Worm (Caenorhabditis elegans) whole organism, L3 larva: ENCODE results near the gene F23F1.2.

Experiments used
- R02D3.7 ChIP-seq: fragments of 150-350 bp; optimal IDR thresholded peaks from 2 replicates; lab custom pipeline; 2014; ENCODE audit warnings: missing biosample characterization, missing genetic modification characterization
- aly-2 ChIP-seq: fragments of 150-350 bp; optimal IDR thresholded peaks from 2 replicates; lab custom pipeline; 2014; ENCODE audit warnings: missing biosample characterization, missing genetic modification characterization
- ama-1 ChIP-seq: fragments of 150-350 bp; optimal IDR thresholded peaks from 2 replicates; lab custom pipeline; 2018
- ceh-16 ChIP-seq: sonication (generic microtip); optimal IDR thresholded peaks from 2 replicates; lab custom pipeline; 2017; ENCODE audit warnings: missing biosample characterization, missing genetic modification characterization
- ceh-28 ChIP-seq: fragments of 150-350 bp; optimal IDR thresholded peaks from 2 replicates; lab custom pipeline; 2014; ENCODE audit warnings: missing biosample characterization, missing genetic modification reagents, missing genetic modification characterization
- ceh-82 ChIP-seq: fragments of 150-350 bp; optimal IDR thresholded peaks from 2 replicates; lab custom pipeline; 2014; ENCODE audit warnings: missing biosample characterization, missing genetic modification characterization
- ceh-9 ChIP-seq: sonication (generic microtip); optimal IDR thresholded peaks from 2 replicates; lab custom pipeline; 2018; ENCODE audit warnings: missing biosample characterization, missing genetic modification characterization
- daf-12 ChIP-seq: fragments of 150-350 bp; optimal IDR thresholded peaks from 2 replicates; lab custom pipeline; 2014; ENCODE audit warnings: missing biosample characterization, missing genetic modification reagents, missing genetic modification characterization
- egl-5 ChIP-seq: fragments of 150-350 bp; optimal IDR thresholded peaks from 2 replicates; lab custom pipeline; 2017; ENCODE audit warnings: missing biosample characterization, missing genetic modification reagents, missing genetic modification characterization, inconsistent platforms
- elt-1 ChIP-seq: fragments of 150-350 bp; optimal IDR thresholded peaks from 2 replicates; lab custom pipeline; 2014; ENCODE audit warnings: missing biosample characterization, missing genetic modification characterization
- fkh-10 ChIP-seq: sonication (generic microtip); optimal IDR thresholded peaks from 2 replicates; lab custom pipeline; 2017; ENCODE audit warnings: missing biosample characterization, missing genetic modification reagents, missing genetic modification characterization
- fkh-2 ChIP-seq: fragments of 150-350 bp; optimal IDR thresholded peaks from 2 replicates; lab custom pipeline; 2014; ENCODE audit warnings: missing biosample characterization, missing genetic modification reagents, missing genetic modification characterization
- fos-1 ChIP-seq: fragments of 150-350 bp; optimal IDR thresholded peaks from 2 replicates; lab custom pipeline; 2014; ENCODE audit warnings: missing biosample characterization, missing genetic modification characterization
- hmg-11 ChIP-seq: sonication (generic microtip); optimal IDR thresholded peaks from 2 replicates; lab custom pipeline; 2016; ENCODE audit warnings: missing genetic modification characterization, missing compliant biosample characterization
- jun-1 ChIP-seq: fragments of 150-350 bp; optimal IDR thresholded peaks from 2 replicates; lab custom pipeline; 2014; ENCODE audit warnings: missing biosample characterization, missing genetic modification reagents, missing genetic modification characterization
- lin-15B ChIP-seq: fragments of 150-350 bp; optimal IDR thresholded peaks from 2 replicates; lab custom pipeline; 2014; ENCODE audit warnings: missing biosample characterization, missing genetic modification characterization
- lin-39 ChIP-seq: fragments of 150-350 bp; optimal IDR thresholded peaks from 2 replicates; lab custom pipeline; 2018; ENCODE audit warnings: missing biosample characterization, missing genetic modification reagents, missing genetic modification characterization
- mdl-1 ChIP-seq: fragments of 150-350 bp; optimal IDR thresholded peaks from 2 replicates; lab custom pipeline; 2014; ENCODE audit warnings: missing biosample characterization, missing genetic modification characterization
- mml-1 ChIP-seq: fragments of 150-350 bp; sonication (generic microtip); optimal IDR thresholded peaks from 3 replicates; lab custom pipeline; 2014; ENCODE audit warnings: missing biosample characterization, missing genetic modification characterization
- nfya-1 ChIP-seq: sonication (generic microtip); optimal IDR thresholded peaks from 2 replicates; lab custom pipeline; 2017; ENCODE audit warnings: missing genetic modification characterization, mild to moderate bottlenecking, missing compliant biosample characterization, antibody characterized with exemption, moderate library complexity; ENCODE audit not compliant: insufficient read depth
- nhr-23 ChIP-seq: fragments of 150-350 bp; optimal IDR thresholded peaks from 2 replicates; lab custom pipeline; 2014; ENCODE audit warnings: missing biosample characterization, missing genetic modification reagents, missing genetic modification characterization
- nhr-237 ChIP-seq: fragments of 150-350 bp; optimal IDR thresholded peaks from 2 replicates; lab custom pipeline; 2014; ENCODE audit warnings: missing biosample characterization, missing genetic modification characterization
- nhr-25 ChIP-seq: sonication (generic microtip); optimal IDR thresholded peaks from 2 replicates; lab custom pipeline; 2017; ENCODE audit warnings: missing biosample characterization, missing genetic modification characterization
- nhr-28 ChIP-seq: fragments of 150-350 bp; optimal IDR thresholded peaks from 2 replicates; lab custom pipeline; 2014; ENCODE audit warnings: missing biosample characterization, missing genetic modification characterization
- nhr-67 ChIP-seq: fragments of 150-350 bp; optimal IDR thresholded peaks from 2 replicates; lab custom pipeline; 2014; ENCODE audit warnings: missing biosample characterization, missing genetic modification characterization
- nhr-76 ChIP-seq: fragments of 150-350 bp; sonication (generic microtip); optimal IDR thresholded peaks from 5 replicates; lab custom pipeline; 2014; ENCODE audit warnings: missing biosample characterization, missing genetic modification characterization
- pha-4 ChIP-seq: fragments of 150-350 bp; optimal IDR thresholded peaks from 2 replicates; lab custom pipeline; 2014; ENCODE audit warnings: missing biosample characterization, missing genetic modification reagents, missing genetic modification characterization
- pqm-1 ChIP-seq: fragments of 150-350 bp; optimal IDR thresholded peaks from 2 replicates; lab custom pipeline; 2017; ENCODE audit warnings: missing biosample characterization, missing genetic modification characterization, inconsistent platforms
- sea-2 ChIP-seq: fragments of 150-350 bp; sonication (generic microtip); optimal IDR thresholded peaks from 4 replicates; lab custom pipeline; 2014; ENCODE audit warnings: missing biosample characterization, missing genetic modification reagents, missing genetic modification characterization
- skn-1 ChIP-seq: fragments of 150-350 bp; optimal IDR thresholded peaks from 2 replicates; lab custom pipeline; 2014; ENCODE audit warnings: missing biosample characterization, missing genetic modification characterization
- tbx-2 ChIP-seq: sonication (generic microtip); optimal IDR thresholded peaks from 2 replicates; lab custom pipeline; 2016; ENCODE audit warnings: mild to moderate bottlenecking, missing genetic modification characterization, missing compliant biosample characterization
- unc-39 ChIP-seq: sonication (generic microtip); optimal IDR thresholded peaks from 4 replicates; lab custom pipeline; 2017; ENCODE audit warnings: missing biosample characterization, missing genetic modification characterization
- unc-62 ChIP-seq: fragments of 150-350 bp; sonication (generic microtip); optimal IDR thresholded peaks from 4 replicates; lab custom pipeline; 2014; ENCODE audit warnings: missing biosample characterization, missing genetic modification reagents, missing genetic modification characterization
- zag-1 ChIP-seq: fragments of 150-350 bp; optimal IDR thresholded peaks from 2 replicates; lab custom pipeline; 2014; ENCODE audit warnings: missing biosample characterization, missing genetic modification characterization

The F23F1.2 gene

ce11 chrII:24559-24998 lies 9.4 kb upstream of the F23F1.2 start, which contains the start of gene enee-1 (continued):
- TF ChIP-seq nhr-28 (tag; lab: Kevin White, UChicago) (no peak), sea-2 (GFP tag; lab: Kevin White, UChicago) (no peak), fos-1 (tag; lab: Kevin White, UChicago) (peak; percentile 49), pha-4 (tag; lab: Kevin White, UChicago) (peak; percentile 93), jun-1 (tag; lab: Kevin White, UChicago) (peak; percentile 38), ceh-9 (tag; lab: Kevin White, UChicago) (no peak), nhr-237 (tag; lab: Kevin White, UChicago) (no peak), hmg-11 (peak; percentile 0)

ce11 chrII:28283-28682 lies 5.7 kb upstream of the F23F1.2 start, which contains the start of gene F23F1.4:
F23F1.4 (minus strand) TSS chrII:28423.
- TF ChIP-seq nhr-25 (tag; lab: Kevin White, UChicago) (peak; percentile 62), fkh-10 (GFP tag; lab: Kevin White, UChicago) (no peak)

- peak; percentile 45 for TF ChIP-seq nhr-25 (tag; lab: Kevin White, UChicago)
- no peak for TF ChIP-seq unc-39 (tag; lab: Kevin White, UChicago)
- no peak for TF ChIP-seq nhr-76 (tag; lab: Kevin White, UChicago)
- TF ChIP-seq fkh-10 (GFP tag; lab: Kevin White, UChicago) = no peak
Measured at ce11 chrII:29578-29977, 4.4 kb upstream of the F23F1.2 start.

- TF ChIP-seq ceh-28 (tag; lab: Kevin White, UChicago) = peak; percentile 44
- no peak for TF ChIP-seq elt-1 (tag; lab: Kevin White, UChicago)
- TF ChIP-seq R02D3.7 = peak; percentile 58
- TF ChIP-seq lin-39 (tag; lab: Kevin White, UChicago) = peak; percentile 2
- no peak for TF ChIP-seq pha-4 (tag; lab: Kevin White, UChicago)
- peak; percentile 41 for TF ChIP-seq nfya-1 (tag; lab: Kevin White, UChicago)
- TF ChIP-seq lin-15B (tag; lab: Kevin White, UChicago) = peak; percentile 38
Measured at ce11 chrII:31521-31920, 2.5 kb upstream of the F23F1.2 start, which contains the start of the genes F23F1.5 and fbxc-54. F23F1.5 (minus strand) TSS chrII:31584. fbxc-54 (plus strand) TSS chrII:31719.

- TF ChIP-seq elt-1 (tag; lab: Kevin White, UChicago) = no peak
- no peak for TF ChIP-seq sea-2 (GFP tag; lab: Kevin White, UChicago)
- no peak for TF ChIP-seq ama-1 (lab: Kevin White, UChicago)
- TF ChIP-seq tbx-2 (tag; lab: Kevin White, UChicago) = no peak
- TF ChIP-seq lin-39 (tag; lab: Kevin White, UChicago) = no peak
- no peak for TF ChIP-seq nhr-76 (tag; lab: Kevin White, UChicago)
- no peak for TF ChIP-seq mml-1 (tag; lab: Kevin White, UChicago)
- no peak for TF ChIP-seq zag-1 (tag; lab: Kevin White, UChicago)
- TF ChIP-seq aly-2 (tag; lab: Kevin White, UChicago) = no peak
- no peak for TF ChIP-seq ceh-16
Measured at ce11 chrII:37213-37612, 3.2 kb downstream of the F23F1.2 start, which contains the start of gene F23F1.6. F23F1.6 (minus strand) TSS chrII:37313.

- TF ChIP-seq unc-62 (GFP tag; lab: Kevin White, UChicago) (no peak), ceh-82 (no peak), fos-1 (tag; lab: Kevin White, UChicago) (no peak), nhr-67 (tag; lab: Kevin White, UChicago) (no peak), mdl-1 (no peak), R02D3.7 (no peak), pqm-1 (tag; lab: Kevin White, UChicago) (no peak), aly-2 (tag; lab: Kevin White, UChicago) (no peak), daf-12 (tag; lab: Kevin White, UChicago) (no peak), nhr-25 (tag; lab: Kevin White, UChicago) (no peak), fkh-2 (no peak), nhr-23 (no peak), fkh-10 (GFP tag; lab: Kevin White, UChicago) (no peak), nhr-76 (tag; lab: Kevin White, UChicago) (no peak), sea-2 (GFP tag; lab: Kevin White, UChicago) (no peak), egl-5 (no peak), skn-1 (tag; lab: Kevin White, UChicago) (no peak), tbx-2 (tag; lab: Kevin White, UChicago) (no peak), ceh-9 (tag; lab: Kevin White, UChicago) (no peak)
Measured at ce11 chrII:39437-39836, 5.4 kb downstream of the F23F1.2 start, which contains the start of gene spp-24. spp-24 (minus strand) TSS chrII:39537.
